Fruit fly (Drosophila melanogaster) whole organism, prepupa: Measurements from ENCODE around the gene FucTA.

Source experiments
- Blimp-1 ChIP-seq: fragments of 200-800 bp; sonication (Bioruptor generic); optimal IDR thresholded peaks from 3 replicates; lab custom pipeline; 2017; ENCODE audit warnings: missing biosample characterization, missing genetic modification characterization, mild to moderate bottlenecking, moderate library complexity, missing genetic modification reagents
- Ets96B ChIP-seq: fragments of 200-800 bp; optimal IDR thresholded peaks from 2 replicates; lab custom pipeline; 2019; ENCODE audit warnings: missing biosample characterization, mild to moderate bottlenecking, missing genetic modification characterization, moderate library complexity
- Sox14 ChIP-seq: fragments of 200-800 bp; sonication (Bioruptor generic); optimal IDR thresholded peaks from 3 replicates; lab custom pipeline; 2016; ENCODE audit warnings: missing biosample characterization, missing genetic modification characterization
- pdm3 ChIP-seq: fragments of 200-800 bp; sonication (Bioruptor generic); optimal IDR thresholded peaks from 3 replicates; lab custom pipeline; 2016; ENCODE audit warnings: missing biosample characterization, missing genetic modification characterization

DNA sequence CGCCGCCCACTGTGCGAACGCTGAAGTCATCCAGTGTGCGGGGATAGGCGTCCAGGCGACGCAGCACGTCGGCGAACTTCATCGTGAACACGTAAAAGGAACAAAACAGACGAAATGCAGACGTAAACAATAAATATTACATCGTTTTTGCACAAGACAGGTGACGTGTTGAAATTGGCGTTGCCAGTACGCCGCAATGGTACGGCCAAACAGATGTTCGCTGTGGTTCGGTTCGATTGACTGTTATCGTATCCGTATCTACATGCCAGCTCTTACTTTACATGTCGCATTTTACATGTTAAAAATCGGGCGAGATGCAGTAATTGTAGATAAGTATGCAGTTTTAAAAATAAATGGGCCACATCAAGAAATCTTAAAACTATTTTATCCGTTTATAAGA, 16.5 kb downstream of the FucTA start, which contains the start of gene CG7011:
- no peak for TF ChIP-seq Blimp-1
- TF ChIP-seq Sox14, result no peak
- no peak for TF ChIP-seq Ets96B (tag; lab: Kevin White, UChicago)
- TF ChIP-seq pdm3 (GFP tag; lab: Kevin White, UChicago), result no peak
